Worm (Caenorhabditis elegans): Measurements from ENCODE around the gene rpy-1.

The rpy-1 gene

ce11 chrII:6718221-6718620, 12.8 kb upstream of the rpy-1 start, which contains the start of gene tsp-10:
tsp-10 (plus strand) TSS chrII:6718586.
- no peak for TF ChIP-seq ceh-22 (tag; optimal IDR thresholded peaks at IDR 0.05)
- no peak for TF ChIP-seq ama-1 (optimal IDR thresholded peaks at IDR 0.05)
- TF ChIP-seq gmeb-2 (tag; optimal IDR thresholded peaks at IDR 0.05) = no peak
- no peak for TF ChIP-seq ceh-18 (tag; optimal IDR thresholded peaks at IDR 0.05)
- TF ChIP-seq C38D4.7 (GFP tag; optimal IDR thresholded peaks at IDR 0.05) = no peak
- TF ChIP-seq ref-2 (tag; optimal IDR thresholded peaks at IDR 0.05) = no peak
- no peak for TF ChIP-seq unc-55 (GFP tag; optimal IDR thresholded peaks at IDR 0.05)
- TF ChIP-seq hlh-8 (tag; optimal IDR thresholded peaks at IDR 0.05) = no peak
- TF ChIP-seq elt-2 (tag; optimal IDR thresholded peaks at IDR 0.05) = no peak
- no peak for TF ChIP-seq fkh-10 (GFP tag; optimal IDR thresholded peaks at IDR 0.05)
- TF ChIP-seq nhr-11 (tag; optimal IDR thresholded peaks at IDR 0.05) = no peak
- no peak for TF ChIP-seq ceh-19 (GFP tag; optimal IDR thresholded peaks at IDR 0.05)
- no peak for TF ChIP-seq ceh-2 (tag; optimal IDR thresholded peaks at IDR 0.05)
- TF ChIP-seq lim-6 (tag; optimal IDR thresholded peaks at IDR 0.05) = no peak
- no peak for TF ChIP-seq sdc-2 (tag; optimal IDR thresholded peaks at IDR 0.05)
- no peak for TF ChIP-seq hlh-15 (tag; optimal IDR thresholded peaks at IDR 0.05)

- TF ChIP-seq pat-9 (tag; optimal IDR thresholded peaks at IDR 0.05) = no peak
- no peak for TF ChIP-seq ceh-18 (tag; optimal IDR thresholded peaks at IDR 0.05)
- TF ChIP-seq hlh-30 (tag; optimal IDR thresholded peaks at IDR 0.05; ENCODE audit: insufficient read depth) = no peak
- no peak for TF ChIP-seq C08G9.2 (tag; optimal IDR thresholded peaks at IDR 0.05)
- TF ChIP-seq ceh-45 (GFP tag; IDR thresholded peaks at IDR 0.05) = no peak
- TF ChIP-seq pax-1 (tag; optimal IDR thresholded peaks at IDR 0.05) = no peak
- no peak for TF ChIP-seq ceh-24 (tag; optimal IDR thresholded peaks at IDR 0.05)
- TF ChIP-seq ref-2 (tag; optimal IDR thresholded peaks at IDR 0.05) = no peak
- no peak for TF ChIP-seq ceh-19 (GFP tag; optimal IDR thresholded peaks at IDR 0.05)
- TF ChIP-seq madf-2 (tag; optimal IDR thresholded peaks at IDR 0.05) = no peak
- TF ChIP-seq pha-2 (tag; optimal IDR thresholded peaks at IDR 0.05) = no peak
- no peak for TF ChIP-seq fkh-10 (GFP tag; optimal IDR thresholded peaks at IDR 0.05)
- TF ChIP-seq tbx-7 (tag; optimal IDR thresholded peaks at IDR 0.05) = no peak
These were observed 11.2 kb upstream of the rpy-1 start, which contains the start of the genes T14B4.5 and T14B4.20 for ce11 chrII:6716638-6717037. T14B4.5 (plus strand) TSS chrII:6716863. T14B4.20 (plus strand) TSS chrII:6716901.

ce11 chrII:6715853-6716252, 10.4 kb upstream of the rpy-1 start:
- TF ChIP-seq sox-4 (tag; optimal IDR thresholded peaks at IDR 0.05) (no peak), pha-2 (tag; optimal IDR thresholded peaks at IDR 0.05) (no peak)

DNA sequence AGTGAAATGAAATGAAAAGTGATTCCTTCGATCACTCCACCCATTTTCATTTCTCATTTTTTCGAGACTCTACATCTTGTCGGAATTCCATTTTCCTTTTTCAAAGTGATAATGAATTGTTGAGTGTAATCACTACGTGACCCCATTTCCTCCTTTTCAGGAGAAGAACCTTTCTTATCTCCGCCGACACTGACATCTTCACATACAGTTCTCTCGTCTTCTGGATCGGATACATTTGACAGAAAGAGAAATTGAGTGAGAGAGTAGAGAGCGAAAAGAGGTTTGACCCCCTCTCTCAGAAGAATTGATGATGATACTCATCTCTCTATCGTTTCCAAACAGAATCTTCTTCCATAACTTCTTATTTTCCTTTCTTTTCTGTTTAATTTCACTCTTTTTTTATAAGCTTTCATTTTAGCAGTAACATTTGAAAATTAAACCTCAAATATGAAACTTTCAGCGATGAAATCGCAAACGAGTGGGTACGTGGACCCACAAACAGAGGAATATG, 8.4 kb upstream of the rpy-1 start, which contains the start of gene dpy-2:
TSS of gene dpy-2 (plus strand) at position 461 of the 511 bp plus-strand sequence.
- TF ChIP-seq unc-3 (GFP tag; conservative IDR thresholded peaks at IDR 0.05) (no peak), unc-3 (tag; optimal IDR thresholded peaks at IDR 0.05) (no peak), unc-42 (tag; optimal IDR thresholded peaks at IDR 0.05) (no peak), mec-3 (tag; optimal IDR thresholded peaks at IDR 0.05; ENCODE audit: borderline replicate concordance) (no peak), unc-55 (GFP tag; optimal IDR thresholded peaks at IDR 0.05) (no peak), fkh-10 (GFP tag; optimal IDR thresholded peaks at IDR 0.05) (no peak), hlh-13 (GFP tag; optimal IDR thresholded peaks at IDR 0.05) (no peak), nhr-232 (tag; optimal IDR thresholded peaks at IDR 0.05) (no peak), che-1 (tag; optimal IDR thresholded peaks at IDR 0.05) (no peak), pha-2 (tag; optimal IDR thresholded peaks at IDR 0.05) (no peak), ceh-9 (tag; optimal IDR thresholded peaks at IDR 0.05) (no peak), ama-1 (optimal IDR thresholded peaks at IDR 0.05) (no peak), lin-11 (tag; optimal IDR thresholded peaks at IDR 0.05) (no peak)

- TF ChIP-seq nhr-11 (tag; optimal IDR thresholded peaks at IDR 0.05) = no peak
- no peak for TF ChIP-seq gmeb-2 (tag; optimal IDR thresholded peaks at IDR 0.05)
- TF ChIP-seq unc-42 (tag; optimal IDR thresholded peaks at IDR 0.05) = no peak
- no peak for TF ChIP-seq pag-3 (tag; optimal IDR thresholded peaks at IDR 0.05; ENCODE audit: borderline replicate concordance)
- TF ChIP-seq unc-3 (GFP tag; conservative IDR thresholded peaks at IDR 0.05) = no peak
- TF ChIP-seq unc-3 (tag; optimal IDR thresholded peaks at IDR 0.05) = no peak
These were observed 7.6 kb upstream of the rpy-1 start for ce11 chrII:6713003-6713402.

Measured in whole organism, late embryonic.